Fruit fly (Drosophila melanogaster) whole organism, prepupa: ENCODE data around the gene Exd2.

Experiments used
- CG31627 ChIP-seq: fragments of 200-800 bp; sonication (Bioruptor generic); optimal IDR thresholded peaks from 3 replicates; lab custom pipeline; 2016; ENCODE audit warnings: missing biosample characterization, missing genetic modification characterization
- CG34406 ChIP-seq: fragments of 200-800 bp; sonication (Bioruptor generic); optimal IDR thresholded peaks from 3 replicates; lab custom pipeline; 2016; ENCODE audit warnings: missing biosample characterization, missing genetic modification characterization
- CG3919 ChIP-seq: fragments of 200-800 bp; sonication (Bioruptor generic); optimal IDR thresholded peaks from 3 replicates; lab custom pipeline; 2016; ENCODE audit warnings: missing biosample characterization, missing genetic modification characterization
- CG6808 ChIP-seq: fragments of 200-800 bp; sonication (Bioruptor generic); optimal IDR thresholded peaks from 3 replicates; lab custom pipeline; 2017; ENCODE audit warnings: missing biosample characterization, missing genetic modification characterization, mild to moderate bottlenecking, moderate library complexity, missing genetic modification reagents
- CG6854 ChIP-seq: fragments of 200-800 bp; sonication (Bioruptor generic); optimal IDR thresholded peaks from 2 replicates; lab custom pipeline; 2017; ENCODE audit warnings: missing biosample characterization, mild to moderate bottlenecking, missing genetic modification characterization
- CG7368 ChIP-seq: fragments of 200-800 bp; sonication (Bioruptor generic); optimal IDR thresholded peaks from 3 replicates; lab custom pipeline; 2016; ENCODE audit warnings: missing biosample characterization, missing genetic modification characterization
- CG8319 ChIP-seq: fragments of 200-800 bp; sonication (Bioruptor generic); optimal IDR thresholded peaks from 3 replicates; lab custom pipeline; 2016; ENCODE audit warnings: missing biosample characterization, missing genetic modification characterization
- Eip93F ChIP-seq: fragments of 200-800 bp; sonication (Bioruptor generic); optimal IDR thresholded peaks from 2 replicates; lab custom pipeline; 2016; ENCODE audit warnings: missing biosample characterization, mild to moderate bottlenecking, missing genetic modification characterization
- Met ChIP-seq: fragments of 200-800 bp; sonication (Bioruptor generic); optimal IDR thresholded peaks from 3 replicates; lab custom pipeline; 2016; ENCODE audit warnings: missing biosample characterization, missing genetic modification characterization
- acj6 ChIP-seq: fragments of 200-800 bp; sonication (Bioruptor generic); optimal IDR thresholded peaks from 3 replicates; lab custom pipeline; 2016; ENCODE audit warnings: missing biosample characterization, missing genetic modification characterization
- cyc ChIP-seq: fragments of 200-800 bp; sonication (Bioruptor generic); optimal IDR thresholded peaks from 3 replicates; lab custom pipeline; 2016; ENCODE audit warnings: missing biosample characterization, missing genetic modification characterization
- topi ChIP-seq: fragments of 200-800 bp; sonication (Bioruptor generic); optimal IDR thresholded peaks from 3 replicates; lab custom pipeline; 2016; ENCODE audit warnings: missing biosample characterization, missing genetic modification characterization

DNA sequence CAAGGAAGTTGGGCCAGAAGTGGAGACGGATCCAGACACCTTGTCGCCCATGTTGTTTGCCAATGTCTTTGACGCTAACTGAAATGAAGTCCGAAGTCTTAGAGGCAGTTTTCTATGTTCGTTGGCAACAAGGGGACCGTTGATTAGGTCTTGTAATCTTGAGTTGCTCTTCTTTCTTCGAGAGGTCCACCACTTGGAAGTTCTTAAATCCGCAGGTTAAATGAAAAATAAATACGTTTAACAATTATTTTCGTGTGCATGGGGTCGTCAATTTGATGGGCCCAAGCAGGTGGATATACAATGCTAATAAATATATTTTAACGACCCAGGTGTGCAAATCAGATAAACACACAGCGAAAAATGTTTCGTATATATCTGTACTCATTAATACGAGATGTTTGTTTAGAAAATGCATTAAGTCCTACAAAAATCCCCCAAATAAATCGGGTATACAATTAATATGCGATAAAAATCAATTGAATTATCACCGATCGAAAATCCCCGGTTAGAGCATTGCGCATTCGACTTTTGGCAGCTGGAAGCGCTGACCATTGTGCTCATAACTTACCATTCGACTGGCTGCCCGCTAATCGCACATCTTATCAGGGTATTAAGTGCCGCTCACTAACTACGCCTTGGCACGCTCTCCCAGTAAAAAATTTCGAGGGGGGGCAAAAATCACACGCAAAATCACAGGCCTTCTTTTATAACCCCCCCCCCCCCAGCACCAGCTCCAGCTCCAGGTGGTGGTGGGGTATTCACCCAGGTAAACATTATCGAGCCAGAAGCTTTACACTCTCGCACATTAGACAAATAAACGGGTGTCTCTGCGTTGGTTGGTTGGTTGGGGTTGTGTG, 25.2 kb upstream of the Exd2 start, which contains the start of gene PGRP-LB:
- TF ChIP-seq Met (GFP tag; lab: Kevin White, UChicago) (peak; percentile 6), CG6854 (GFP tag; lab: Kevin White, UChicago) (no peak), Eip93F (GFP tag; lab: Kevin White, UChicago) (no peak), CG3919 (no peak), CG8319 (GFP tag; lab: Kevin White, UChicago) (no peak), acj6 (GFP tag; lab: Kevin White, UChicago) (no peak), CG6808 (no peak), topi (GFP tag; lab: Kevin White, UChicago) (no peak), cyc (GFP tag; lab: Kevin White, UChicago) (no peak), CG31627 (peak; percentile 24), CG7368 (no peak), CG34406 (GFP tag; lab: Kevin White, UChicago) (no peak)
